Fruit fly (Drosophila melanogaster): ENCODE measurements around the gene CG43739.

The CG43739 gene

dm6 chr2L:20851592-20851991 is 67.1 kb downstream of the CG43739 start (continued):
- peak; percentile 2 for TF ChIP-seq CG1603 (tag; optimal IDR thresholded peaks at IDR 0.05)
- TF ChIP-seq CG11696 (GFP tag; IDR thresholded peaks at IDR 0.05): no peak
- TF ChIP-seq CG12236 (GFP tag; optimal IDR thresholded peaks at IDR 0.05): no peak
- TF ChIP-seq Med (GFP tag): peak; percentile 39
- TF ChIP-seq D19A (tag; optimal IDR thresholded peaks at IDR 0.05): no peak
- peak; percentile 52 for TF ChIP-seq E2f2 (GFP tag; IDR thresholded peaks at IDR 0.05)
- no peak for TF ChIP-seq CG10147 (GFP tag; optimal IDR thresholded peaks at IDR 0.05)
- no peak for TF ChIP-seq CG7357 (GFP tag; IDR thresholded peaks at IDR 0.05)
- TF ChIP-seq Side (GFP tag; optimal IDR thresholded peaks at IDR 0.05): no peak
- TF ChIP-seq stwl (tag; optimal IDR thresholded peaks at IDR 0.05): peak; percentile 56
- no peak for TF ChIP-seq Bgb (GFP tag; IDR thresholded peaks at IDR 0.05; ENCODE audit: partially characterized antibody)
- no peak for TF ChIP-seq org-1 (GFP tag; optimal IDR thresholded peaks at IDR 0.05)
- no peak for TF ChIP-seq Oli (tag; optimal IDR thresholded peaks at IDR 0.05)
- peak; percentile 36 for TF ChIP-seq cg (GFP tag; optimal IDR thresholded peaks at IDR 0.05)
- peak; percentile 8; the same call in 1 of the 2 replicates for TF ChIP-seq CG13287 (GFP tag; IDR thresholded peaks at IDR 0.05; ENCODE audit: partially characterized antibody)
- peak; percentile 45 for TF ChIP-seq Dp (GFP tag; optimal IDR thresholded peaks at IDR 0.05)
- TF ChIP-seq CG15601 (tag; optimal IDR thresholded peaks at IDR 0.05): peak; percentile 74
- no peak for TF ChIP-seq sens-2 (GFP tag; IDR thresholded peaks at IDR 0.05)
- TF ChIP-seq CG1792 (GFP tag; optimal IDR thresholded peaks at IDR 0.05): no peak
- no peak for TF ChIP-seq lov (optimal IDR thresholded peaks at IDR 0.05)
- TF ChIP-seq lov (GFP tag; IDR thresholded peaks at IDR 0.05): no peak
- TF ChIP-seq CG10979 (tag; optimal IDR thresholded peaks at IDR 0.05): no peak
- no peak for TF ChIP-seq grn (GFP tag; optimal IDR thresholded peaks at IDR 0.05)
- TF ChIP-seq pita (GFP tag; optimal IDR thresholded peaks at IDR 0.05): peak; percentile 44

- TF ChIP-seq CG13123 (GFP tag; optimal IDR thresholded peaks at IDR 0.05) (no peak), so (GFP tag; IDR thresholded peaks at IDR 0.05) (no peak), CG7271 (tag; optimal IDR thresholded peaks at IDR 0.05) (no peak), Fer1 (GFP tag; optimal IDR thresholded peaks at IDR 0.05) (no peak), Usf (GFP tag; optimal IDR thresholded peaks at IDR 0.05) (no peak), sug (tag; optimal IDR thresholded peaks at IDR 0.05) (no peak), Hr39 (optimal IDR thresholded peaks at IDR 0.05) (no peak), CTCF (GFP tag; optimal IDR thresholded peaks at IDR 0.05) (no peak), Mad (GFP tag; optimal IDR thresholded peaks at IDR 0.05) (no peak), CG32532 (GFP tag; IDR thresholded peaks at IDR 0.05) (no peak), fd102C (GFP tag; optimal IDR thresholded peaks at IDR 0.05) (no peak), toy (GFP tag; IDR thresholded peaks at IDR 0.05) (no peak), CG1647 (GFP tag; optimal IDR thresholded peaks at IDR 0.05) (no peak), pan (optimal IDR thresholded peaks at IDR 0.05) (no peak), pan (GFP tag; optimal IDR thresholded peaks at IDR 0.05 in 1 of 2, IDR thresholded peaks at IDR 0.05 in 1 of 2) (no peak), oc (tag; optimal IDR thresholded peaks at IDR 0.05) (no peak), CG12744 (GFP tag; optimal IDR thresholded peaks at IDR 0.05) (no peak), grau (tag; optimal IDR thresholded peaks at IDR 0.05) (no peak), gt (GFP tag; IDR thresholded peaks at IDR 0.05) (no peak)
Observed at dm6 chr2L:20849000-20849399, 69.7 kb downstream of the CG43739 start, which contains the start of gene CG14402. TSS of gene CG14402 (plus strand) at chr2L:20849300.
